Fruit fly (Drosophila melanogaster): Measurements from ENCODE around the gene Grx1.
A peak's percentile ranks its signal among the peaks of the same experiment; 100 is the strongest.

Gene Grx1

DNA sequence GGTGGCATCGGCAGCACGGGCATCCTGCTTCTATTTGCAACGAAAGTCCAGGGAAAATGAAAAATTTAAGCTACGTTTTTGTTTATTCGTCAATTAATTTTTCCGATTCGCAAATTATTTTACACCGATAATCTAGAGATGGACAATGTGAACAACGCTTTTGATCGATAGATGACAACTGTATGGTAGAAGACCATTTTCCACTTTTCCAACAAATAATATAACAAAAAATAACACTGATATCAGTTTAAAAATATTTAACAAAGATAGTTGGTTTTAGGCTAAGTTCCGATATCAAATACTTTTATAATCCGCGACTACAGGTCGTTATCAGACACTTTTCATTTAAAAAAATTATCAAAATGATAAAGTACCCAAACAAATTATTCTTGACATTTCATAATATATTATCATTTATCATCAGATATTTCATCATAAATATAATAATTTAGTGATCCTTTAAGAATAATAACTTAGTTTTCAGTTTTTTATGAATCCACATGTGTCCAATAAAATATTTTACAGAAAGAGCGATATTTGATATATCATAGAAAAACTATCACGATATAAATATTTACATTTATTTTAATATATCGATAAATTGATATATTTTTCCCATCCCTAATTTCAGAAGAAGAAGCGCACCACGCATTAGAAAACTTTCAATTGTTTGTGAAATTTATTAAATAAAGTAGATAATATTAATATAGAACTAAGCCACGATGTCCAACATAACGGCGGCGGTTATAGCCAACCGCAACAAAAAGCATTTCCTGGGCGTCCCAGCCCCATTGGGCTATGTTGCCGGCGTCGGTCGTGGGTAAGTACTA lies 36.0 kb downstream of the Grx1 start, which contains the start of the genes CSN1b and Prp6 (continued):
- TF ChIP-seq CG17612 (GFP tag; IDR thresholded peaks at IDR 0.05) = no peak
- TF ChIP-seq Dp (GFP tag; optimal IDR thresholded peaks at IDR 0.05) = no peak
- TF ChIP-seq CG14441 (GFP tag; IDR thresholded peaks at IDR 0.05) = no peak
- peak; percentile 33 for TF ChIP-seq CG4424 (GFP tag; optimal IDR thresholded peaks at IDR 0.05)
- peak; percentile 73; the same call in 3 of the 4 replicates for TF ChIP-seq Dll (GFP tag; IDR thresholded peaks at IDR 0.05; ENCODE audit: partially characterized antibody)
- TF ChIP-seq CG10543 (GFP tag; optimal IDR thresholded peaks at IDR 0.05) = no peak
- no peak for TF ChIP-seq Antp (GFP tag; optimal IDR thresholded peaks at IDR 0.05)
- peak; percentile 38; the same call in 1 of the 2 replicates for TF ChIP-seq Rfx (GFP tag; IDR thresholded peaks at IDR 0.05)
- peak; percentile 70 for TF ChIP-seq Scr (GFP tag; IDR thresholded peaks at IDR 0.05; ENCODE audit: partially characterized antibody)
- peak; percentile 13 for TF ChIP-seq pzg (GFP tag; optimal IDR thresholded peaks at IDR 0.05)
- TF ChIP-seq sna (GFP tag; IDR thresholded peaks at IDR 0.05; ENCODE audit: partially characterized antibody) = peak; percentile 28; the same call in 1 of the 2 replicates
- peak; percentile 52; the same call in 2 of the 3 replicates for TF ChIP-seq Doc3 (GFP tag; IDR thresholded peaks at IDR 0.05; ENCODE audit: partially characterized antibody)
- peak; percentile 27 for TF ChIP-seq CG10267 (tag; optimal IDR thresholded peaks at IDR 0.05)
- TF ChIP-seq CG12659 (GFP tag; optimal IDR thresholded peaks at IDR 0.05) = peak; percentile 52
- no peak for TF ChIP-seq Usf (GFP tag; optimal IDR thresholded peaks at IDR 0.05)
- TF ChIP-seq dimm (GFP tag; IDR thresholded peaks at IDR 0.05) = no peak
- peak; percentile 48; the same call in 2 of the 3 replicates for TF ChIP-seq Opbp (GFP tag; IDR thresholded peaks at IDR 0.05; ENCODE audit: partially characterized antibody)
- TF ChIP-seq NfI (GFP tag; optimal IDR thresholded peaks at IDR 0.05) = no peak
- peak; percentile 56 for TF ChIP-seq CG9932 (GFP tag; IDR thresholded peaks at IDR 0.05)
- TF ChIP-seq CG3995 (GFP tag; optimal IDR thresholded peaks at IDR 0.05) = peak; percentile 82
- TF ChIP-seq Hr39 (optimal IDR thresholded peaks at IDR 0.05) = no peak
- no peak for TF ChIP-seq CG18764 (GFP tag; optimal IDR thresholded peaks at IDR 0.05)
- TF ChIP-seq Tbp (GFP tag; optimal IDR thresholded peaks at IDR 0.05) = no peak
- TF ChIP-seq org-1 (GFP tag; optimal IDR thresholded peaks at IDR 0.05) = no peak
- peak; percentile 74 for TF ChIP-seq BEAF-32 (GFP tag; optimal IDR thresholded peaks at IDR 0.05)
- no peak for TF ChIP-seq CG14667 (GFP tag; IDR thresholded peaks at IDR 0.05)
- no peak for TF ChIP-seq CG15269 (tag; optimal IDR thresholded peaks at IDR 0.05)
- no peak for TF ChIP-seq Mad (GFP tag; optimal IDR thresholded peaks at IDR 0.05)
- TF ChIP-seq CG2116 (GFP tag; optimal IDR thresholded peaks at IDR 0.05) = peak; percentile 52
- TF ChIP-seq CG13287 (GFP tag; IDR thresholded peaks at IDR 0.05; ENCODE audit: partially characterized antibody) = peak; percentile 41
- TF ChIP-seq CG34224 (GFP tag; IDR thresholded peaks at IDR 0.05; ENCODE audit: partially characterized antibody) = peak; percentile 42
- peak; percentile 48; the same call in 1 of the 2 replicates for TF ChIP-seq CG2129 (GFP tag; IDR thresholded peaks at IDR 0.05; ENCODE audit: partially characterized antibody)
- peak; percentile 20; the same call in 1 of the 2 replicates for TF ChIP-seq slbo (GFP tag; IDR thresholded peaks at IDR 0.05)
- no peak for TF ChIP-seq kay (GFP tag; optimal IDR thresholded peaks at IDR 0.05)
- TF ChIP-seq CoRest (tag; optimal IDR thresholded peaks at IDR 0.05) = peak; percentile 46
- peak; percentile 57 for TF ChIP-seq CG6791 (GFP tag; IDR thresholded peaks at IDR 0.05; ENCODE audit: partially characterized antibody)
- peak; percentile 36 for TF ChIP-seq phol (tag; optimal IDR thresholded peaks at IDR 0.05)
- no peak for TF ChIP-seq tna (GFP tag; IDR thresholded peaks at IDR 0.05; ENCODE audit: partially characterized antibody)
- no peak for TF ChIP-seq CG6854 (GFP tag; optimal IDR thresholded peaks at IDR 0.05)
- no peak for TF ChIP-seq hth (optimal IDR thresholded peaks at IDR 0.05)
- TF ChIP-seq CG4617 (GFP tag; optimal IDR thresholded peaks at IDR 0.05; ENCODE audit: borderline replicate concordance) = peak; percentile 16
- peak; percentile 31 for TF ChIP-seq hbn (GFP tag; IDR thresholded peaks at IDR 0.05; ENCODE audit: partially characterized antibody)
- TF ChIP-seq inv (GFP tag; IDR thresholded peaks at IDR 0.05; ENCODE audit: partially characterized antibody) = peak; percentile 42; the same call in 1 of the 2 replicates
- peak; percentile 44 for TF ChIP-seq nmo (GFP tag; optimal IDR thresholded peaks at IDR 0.05)
- TF ChIP-seq lbe (GFP tag; optimal IDR thresholded peaks at IDR 0.05) = no peak
- TF ChIP-seq knrl (GFP tag; IDR thresholded peaks at IDR 0.05; ENCODE audit: partially characterized antibody) = peak; percentile 67; the same call in 2 of the 3 replicates
